Fruit fly (Drosophila melanogaster): ENCODE data around the gene CG14340.

CG14340 gene

dm6 chr2L:1128344-1128931, 15.7 kb downstream of the CG14340 start:
- no peak for TF ChIP-seq ttk (optimal IDR thresholded peaks at IDR 0.05)
- TF ChIP-seq Sin3A (optimal IDR thresholded peaks at IDR 0.05) = no peak
- TF ChIP-seq Myc (optimal IDR thresholded peaks at IDR 0.05) = no peak
- no peak for TF ChIP-seq psq (optimal IDR thresholded peaks at IDR 0.05)
- no peak for TF ChIP-seq insv (optimal IDR thresholded peaks at IDR 0.05)
- no peak for TF ChIP-seq h (optimal IDR thresholded peaks at IDR 0.05)

- TF ChIP-seq h (optimal IDR thresholded peaks at IDR 0.05) (no peak), ttk (optimal IDR thresholded peaks at IDR 0.05) (no peak), Sin3A (optimal IDR thresholded peaks at IDR 0.05) (no peak), insv (optimal IDR thresholded peaks at IDR 0.05) (no peak), Myc (optimal IDR thresholded peaks at IDR 0.05) (no peak), psq (optimal IDR thresholded peaks at IDR 0.05) (no peak)
These were observed 16.5 kb downstream of the CG14340 start, which contains the start of the genes Pino and TBC1D23 for dm6 chr2L:1128932-1129887. Gene Pino (minus strand): TSS chr2L:1128953. Gene TBC1D23 (plus strand): TSS chr2L:1129316.

- TF ChIP-seq h (optimal IDR thresholded peaks at IDR 0.05) (no peak), Myc (optimal IDR thresholded peaks at IDR 0.05) (no peak), psq (optimal IDR thresholded peaks at IDR 0.05) (no peak), ttk (optimal IDR thresholded peaks at IDR 0.05) (no peak), insv (optimal IDR thresholded peaks at IDR 0.05) (no peak), Sin3A (optimal IDR thresholded peaks at IDR 0.05) (no peak)
These were observed 21.4 kb downstream of the CG14340 start, which contains the start of the genes Iris and CG4577 for dm6 chr2L:1134011-1134743. Gene Iris (minus strand): TSS chr2L:1134098. Gene CG4577 (plus strand): TSS chr2L:1134693.

dm6 chr2L:1135495-1135894, 22.8 kb downstream of the CG14340 start:
- no peak for TF ChIP-seq psq (optimal IDR thresholded peaks at IDR 0.05)
- TF ChIP-seq insv (optimal IDR thresholded peaks at IDR 0.05) = no peak
- TF ChIP-seq Myc (optimal IDR thresholded peaks at IDR 0.05) = no peak

dm6 chr2L:1136993-1137392, 24.3 kb downstream of the CG14340 start:
- TF ChIP-seq psq (optimal IDR thresholded peaks at IDR 0.05) (no peak), Myc (optimal IDR thresholded peaks at IDR 0.05) (no peak), ttk (optimal IDR thresholded peaks at IDR 0.05) (no peak), h (optimal IDR thresholded peaks at IDR 0.05) (no peak), insv (optimal IDR thresholded peaks at IDR 0.05) (no peak), Sin3A (optimal IDR thresholded peaks at IDR 0.05) (no peak)

- TF ChIP-seq Sin3A (optimal IDR thresholded peaks at IDR 0.05) = no peak
- TF ChIP-seq Myc (optimal IDR thresholded peaks at IDR 0.05) = no peak
- no peak for TF ChIP-seq h (optimal IDR thresholded peaks at IDR 0.05)
- TF ChIP-seq psq (optimal IDR thresholded peaks at IDR 0.05) = no peak
- TF ChIP-seq insv (optimal IDR thresholded peaks at IDR 0.05) = no peak
- no peak for TF ChIP-seq ttk (optimal IDR thresholded peaks at IDR 0.05)
These were observed 30.1 kb downstream of the CG14340 start, which contains the start of gene MFS3 for dm6 chr2L:1142730-1143281. Gene MFS3 (plus strand): TSS chr2L:1143201.

- no peak for TF ChIP-seq psq (optimal IDR thresholded peaks at IDR 0.05)
- TF ChIP-seq h (optimal IDR thresholded peaks at IDR 0.05) = no peak
- no peak for TF ChIP-seq Myc (optimal IDR thresholded peaks at IDR 0.05)
These were observed 30.5 kb downstream of the CG14340 start for dm6 chr2L:1143286-1143685.

dm6 chr2L:1144371-1145360, 31.9 kb downstream of the CG14340 start:
- TF ChIP-seq ttk (optimal IDR thresholded peaks at IDR 0.05) (no peak), Myc (optimal IDR thresholded peaks at IDR 0.05) (no peak), insv (optimal IDR thresholded peaks at IDR 0.05) (no peak), h (optimal IDR thresholded peaks at IDR 0.05) (no peak), Sin3A (optimal IDR thresholded peaks at IDR 0.05) (no peak), psq (optimal IDR thresholded peaks at IDR 0.05) (no peak)

- no peak for TF ChIP-seq psq (optimal IDR thresholded peaks at IDR 0.05)
- TF ChIP-seq h (optimal IDR thresholded peaks at IDR 0.05) = no peak
- no peak for TF ChIP-seq ttk (optimal IDR thresholded peaks at IDR 0.05)
- TF ChIP-seq Myc (optimal IDR thresholded peaks at IDR 0.05) = no peak
- TF ChIP-seq insv (optimal IDR thresholded peaks at IDR 0.05) = no peak
- TF ChIP-seq Sin3A (optimal IDR thresholded peaks at IDR 0.05) = no peak
These were observed 34.9 kb downstream of the CG14340 start for dm6 chr2L:1147656-1148055.

dm6 chr2L:1150554-1150953, 37.8 kb downstream of the CG14340 start, which contains the start of the genes Tfb4 and Vps29:
Gene Tfb4 (minus strand): TSS chr2L:1150677.
Gene Vps29 (plus strand): TSS chr2L:1150766.
- TF ChIP-seq psq (optimal IDR thresholded peaks at IDR 0.05) (no peak), ttk (optimal IDR thresholded peaks at IDR 0.05) (no peak), Myc (optimal IDR thresholded peaks at IDR 0.05) (no peak), insv (optimal IDR thresholded peaks at IDR 0.05) (no peak), Sin3A (optimal IDR thresholded peaks at IDR 0.05) (no peak), h (optimal IDR thresholded peaks at IDR 0.05) (no peak)

Measured in Kc167 (cell line).